Fruit fly (Drosophila melanogaster) whole organism, embryonic: ENCODE measurements around the gene CG44005.

ENCODE experiments used
- CG11456 ChIP-seq: fragments of 200-800 bp; sonication (Bioruptor generic); IDR thresholded peaks from 3 replicates; pipeline ENCODE4 v1.3.6; 2022; ENCODE audit warnings: missing biosample characterization, missing genetic modification characterization
- CG11504 ChIP-seq: fragments of 200-800 bp; sonication (Bioruptor generic); optimal IDR thresholded peaks from 3 replicates; lab custom pipeline; 2019; ENCODE audit warnings: missing biosample characterization, mild to moderate bottlenecking, missing genetic modification characterization, moderate library complexity
- CG13775 ChIP-seq: fragments of 200-800 bp; sonication (Bioruptor generic); optimal IDR thresholded peaks from 3 replicates; lab custom pipeline; 2017; ENCODE audit warnings: missing biosample characterization, mild to moderate bottlenecking, missing genetic modification characterization
- CG14860 ChIP-seq: fragments of 200-800 bp; sonication (Bioruptor generic); IDR thresholded peaks from 3 replicates; pipeline ENCODE4 v1.3.6; 2022; ENCODE audit warnings: missing biosample characterization, missing genetic modification characterization; ENCODE audit not compliant: partially characterized antibody
- CG14965 ChIP-seq: fragments of 200-800 bp; sonication (Bioruptor generic); optimal IDR thresholded peaks from 2 replicates; lab custom pipeline; 2016; ENCODE audit warnings: missing biosample characterization, missing genetic modification characterization, borderline replicate concordance
- CG15514 ChIP-seq: fragments of 200-800 bp; sonication (Bioruptor generic); optimal IDR thresholded peaks from 3 replicates; lab custom pipeline; 2017; ENCODE audit warnings: missing biosample characterization, missing genetic modification characterization, mild to moderate bottlenecking, moderate library complexity, missing genetic modification reagents
- CG17829 ChIP-seq: fragments of 200-800 bp; optimal IDR thresholded peaks from 2 replicates; lab custom pipeline; 2019; ENCODE audit warnings: missing biosample characterization, mild to moderate bottlenecking, missing genetic modification characterization, moderate library complexity
- CG18476 ChIP-seq: fragments of 200-800 bp; sonication (Bioruptor generic); optimal IDR thresholded peaks from 2 replicates; lab custom pipeline; 2016; ENCODE audit warnings: missing biosample characterization, mild to moderate bottlenecking, missing genetic modification characterization
- CG2120 ChIP-seq: fragments of 200-800 bp; sonication (Bioruptor generic); optimal IDR thresholded peaks from 3 replicates; lab custom pipeline; 2016; ENCODE audit warnings: missing biosample characterization, missing genetic modification characterization
- CG2129 ChIP-seq: fragments of 200-800 bp; sonication (Bioruptor generic); IDR thresholded peaks from 2 replicates; pipeline ENCODE4 v1.3.6; 2022; ENCODE audit warnings: missing biosample characterization, missing genetic modification characterization; ENCODE audit not compliant: partially characterized antibody
- CG2875 ChIP-seq: fragments of 200-800 bp; sonication (Bioruptor generic); optimal IDR thresholded peaks from 2 replicates; lab custom pipeline; 2017; ENCODE audit warnings: missing biosample characterization, mild to moderate bottlenecking, missing genetic modification characterization, missing genetic modification reagents
- CG30403 ChIP-seq: fragments of 200-800 bp; sonication (Bioruptor generic); optimal IDR thresholded peaks from 3 replicates; lab custom pipeline; 2016; ENCODE audit warnings: missing biosample characterization, missing genetic modification characterization
- CG31224 ChIP-seq: fragments of 200-800 bp; sonication (Bioruptor generic); IDR thresholded peaks from 2 replicates; pipeline ENCODE4 v1.3.6; 2022; ENCODE audit warnings: missing biosample characterization, missing genetic modification characterization
- CG5180 ChIP-seq: fragments of 200-800 bp; sonication (Bioruptor generic); optimal IDR thresholded peaks from 3 replicates; lab custom pipeline; 2017; ENCODE audit warnings: missing biosample characterization, missing genetic modification characterization, mild to moderate bottlenecking, moderate library complexity, missing genetic modification reagents
- CG6683 ChIP-seq: fragments of 200-800 bp; sonication (Bioruptor generic); optimal IDR thresholded peaks from 2 replicates; lab custom pipeline; 2017; ENCODE audit warnings: missing biosample characterization, mild to moderate bottlenecking, missing genetic modification characterization, missing genetic modification reagents
- CG8281 ChIP-seq: fragments of 200-800 bp; sonication (Bioruptor generic); optimal IDR thresholded peaks from 2 replicates; lab custom pipeline; 2018; ENCODE audit warnings: missing biosample characterization, mild to moderate bottlenecking, missing genetic modification characterization, moderate library complexity
- CG9817 ChIP-seq: fragments of 200-800 bp; sonication (Bioruptor generic); optimal IDR thresholded peaks from 2 replicates; lab custom pipeline; 2018; ENCODE audit warnings: missing biosample characterization, mild to moderate bottlenecking, missing genetic modification characterization, moderate library complexity
- CTCF ChIP-seq: fragments of 200-800 bp; sonication (Bioruptor generic); optimal IDR thresholded peaks from 2 replicates; lab custom pipeline; 2017; ENCODE audit warnings: missing biosample characterization, mild to moderate bottlenecking, missing genetic modification characterization, moderate library complexity
- D19A ChIP-seq: fragments of 200-800 bp; optimal IDR thresholded peaks from 3 replicates; lab custom pipeline; 2019; ENCODE audit warnings: missing biosample characterization, mild to moderate bottlenecking, missing genetic modification characterization, moderate library complexity
- Dad ChIP-seq: fragments of 200-800 bp; sonication (Bioruptor generic); optimal IDR thresholded peaks from 3 replicates; lab custom pipeline; 2016; ENCODE audit warnings: missing biosample characterization, missing genetic modification characterization
- Dip3 ChIP-seq: fragments of 200-800 bp; sonication (Bioruptor generic); optimal IDR thresholded peaks from 3 replicates; lab custom pipeline; 2016; ENCODE audit warnings: missing biosample characterization, missing genetic modification characterization
- Dp ChIP-seq: fragments of 200-800 bp; sonication (Bioruptor generic); optimal IDR thresholded peaks from 2 replicates; lab custom pipeline; 2018; ENCODE audit warnings: missing biosample characterization, mild to moderate bottlenecking, missing genetic modification characterization, moderate library complexity
- Fer1 ChIP-seq: fragments of 200-800 bp; sonication (Bioruptor generic); optimal IDR thresholded peaks from 2 replicates; lab custom pipeline; 2017; ENCODE audit warnings: missing biosample characterization, mild to moderate bottlenecking, missing genetic modification characterization
- Gsc ChIP-seq: fragments of 200-800 bp; sonication (Bioruptor generic); IDR thresholded peaks from 2 replicates; pipeline ENCODE4 v1.3.6; 2022; ENCODE audit warnings: missing biosample characterization, missing genetic modification characterization
- Jarid2 ChIP-seq: fragments of 200-800 bp; sonication (Bioruptor generic); optimal IDR thresholded peaks from 3 replicates; lab custom pipeline; 2017; ENCODE audit warnings: mild to moderate bottlenecking, missing biosample characterization, missing genetic modification reagents, missing genetic modification characterization
- Mes4 ChIP-seq: fragments of 200-800 bp; sonication (Bioruptor generic); optimal IDR thresholded peaks from 2 replicates; lab custom pipeline; 2016; ENCODE audit warnings: missing biosample characterization, missing genetic modification characterization
- Myb ChIP-seq: fragments of 200-800 bp; sonication (Bioruptor generic); optimal IDR thresholded peaks from 2 replicates; lab custom pipeline; 2016; ENCODE audit warnings: missing biosample characterization, missing genetic modification characterization
- Nf-YC ChIP-seq: fragments of 200-800 bp; optimal IDR thresholded peaks from 3 replicates; lab custom pipeline; 2019; ENCODE audit warnings: missing biosample characterization, mild to moderate bottlenecking, missing genetic modification characterization, moderate library complexity
- NfI ChIP-seq: fragments of 200-800 bp; sonication (Bioruptor generic); optimal IDR thresholded peaks from 3 replicates; lab custom pipeline; 2018; ENCODE audit warnings: missing biosample characterization, mild to moderate bottlenecking, missing genetic modification characterization, moderate library complexity
- Oaz ChIP-seq: fragments of 200-800 bp; sonication (Bioruptor generic); IDR thresholded peaks from 2 replicates; pipeline ENCODE4 v1.3.6; 2022; ENCODE audit warnings: missing biosample characterization, missing genetic modification characterization
- Sox100B ChIP-seq: fragments of 200-800 bp; sonication (Bioruptor generic); optimal IDR thresholded peaks from 3 replicates; lab custom pipeline; 2018; ENCODE audit warnings: missing biosample characterization, mild to moderate bottlenecking, missing genetic modification characterization
- Sry-δ ChIP-seq: fragments of 200-800 bp; sonication (Bioruptor generic); optimal IDR thresholded peaks from 2 replicates; lab custom pipeline; 2016; ENCODE audit warnings: missing biosample characterization, missing genetic modification characterization
- Taf1 ChIP-seq: fragments of 200-800 bp; sonication (Bioruptor generic); IDR thresholded peaks from 2 replicates; pipeline ENCODE4 v1.3.6; 2022; ENCODE audit warnings: missing biosample characterization, missing genetic modification characterization
- Usf ChIP-seq: fragments of 200-800 bp; sonication (Bioruptor generic); optimal IDR thresholded peaks from 2 replicates; lab custom pipeline; 2017; ENCODE audit warnings: missing genotype, missing biosample characterization, missing genetic modification characterization
- Xbp1 ChIP-seq: fragments of 200-800 bp; sonication (Bioruptor generic); optimal IDR thresholded peaks from 3 replicates; lab custom pipeline; 2016; ENCODE audit warnings: missing biosample characterization, mild to moderate bottlenecking, missing genetic modification characterization
- bbx ChIP-seq: fragments of 200-800 bp; sonication (Bioruptor generic); IDR thresholded peaks from 2 replicates; pipeline ENCODE4 v1.3.6; 2022; ENCODE audit warnings: missing biosample characterization, missing genetic modification characterization; ENCODE audit not compliant: partially characterized antibody
- eyg ChIP-seq: fragments of 200-800 bp; sonication (Bioruptor generic); optimal IDR thresholded peaks from 3 replicates; lab custom pipeline; 2016; ENCODE audit warnings: missing biosample characterization, missing genetic modification characterization
- gcm2 ChIP-seq: fragments of 200-800 bp; sonication (Bioruptor generic); optimal IDR thresholded peaks from 2 replicates; lab custom pipeline; 2016; ENCODE audit warnings: missing biosample characterization, missing genetic modification characterization
- gt ChIP-seq: fragments of 200-800 bp; sonication (Bioruptor generic); IDR thresholded peaks from 2 replicates; pipeline ENCODE4 v1.3.6; 2022; ENCODE audit warnings: missing biosample characterization, missing genetic modification characterization
- hkb ChIP-seq, 2 experiments: fragments of 200-800 bp in 1 of 2; fragments of >200 bp in 1 of 2; sonication (Bioruptor generic) in 1 of 2; IDR thresholded peaks in 1 of 2; optimal IDR thresholded peaks in 1 of 2; 2 replicates each; pipeline versions ENCODE4 v1.3.6 to Lab custom; 2017 to 2022; ENCODE audit warnings: missing biosample characterization in 1 of 2, missing genetic modification characterization in 1 of 2
- kah ChIP-seq: fragments of 200-800 bp; sonication (Bioruptor generic); optimal IDR thresholded peaks from 2 replicates; lab custom pipeline; 2018; ENCODE audit warnings: missing biosample characterization, mild to moderate bottlenecking, missing genetic modification characterization
- nmo ChIP-seq: fragments of 200-800 bp; sonication (Bioruptor generic); optimal IDR thresholded peaks from 2 replicates; lab custom pipeline; 2018; ENCODE audit warnings: missing biosample characterization, mild to moderate bottlenecking, missing genetic modification characterization, moderate library complexity
- p53 ChIP-seq: fragments of 200-800 bp; sonication (Bioruptor generic); optimal IDR thresholded peaks from 2 replicates; lab custom pipeline; 2016; ENCODE audit warnings: missing biosample characterization, missing genetic modification characterization
- pho ChIP-seq: fragments of 200-800 bp; sonication (Bioruptor generic); optimal IDR thresholded peaks from 2 replicates; lab custom pipeline; 2016; ENCODE audit warnings: missing biosample characterization, missing genetic modification characterization
- pzg ChIP-seq: fragments of 200-800 bp; sonication (Bioruptor generic); optimal IDR thresholded peaks from 3 replicates; lab custom pipeline; 2018; ENCODE audit warnings: missing biosample characterization, mild to moderate bottlenecking, missing genetic modification characterization, moderate library complexity
- rib ChIP-seq: fragments of 200-800 bp; sonication (Bioruptor generic); IDR thresholded peaks from 2 replicates; pipeline ENCODE4 v1.3.6; 2022; ENCODE audit warnings: missing biosample characterization, missing genetic modification characterization
- salm ChIP-seq: fragments of 200-800 bp; sonication (Bioruptor generic); optimal IDR thresholded peaks from 2 replicates; lab custom pipeline; 2018; ENCODE audit warnings: missing biosample characterization, mild to moderate bottlenecking, missing genetic modification characterization
- sima ChIP-seq: fragments of 200-800 bp; sonication (Bioruptor generic); optimal IDR thresholded peaks from 2 replicates; lab custom pipeline; 2016; ENCODE audit warnings: missing biosample characterization, missing genetic modification characterization
- ttk ChIP-seq: fragments of 200-800 bp; sonication (Bioruptor generic); IDR thresholded peaks from 2 replicates; pipeline ENCODE4 v2.1.2; 2022; ENCODE audit warnings: missing biosample characterization, missing genetic modification characterization
- wdn ChIP-seq: fragments of 200-800 bp; sonication (Bioruptor generic); IDR thresholded peaks from 2 replicates; pipeline ENCODE4 v1.3.6; 2022; ENCODE audit warnings: missing biosample characterization, missing genetic modification characterization
- wor ChIP-seq: fragments of 200-800 bp; sonication (Bioruptor generic); IDR thresholded peaks from 2 replicates; pipeline ENCODE4 v1.3.6; 2022; ENCODE audit warnings: missing biosample characterization, missing genetic modification characterization
- zfh1 ChIP-seq: fragments of 200-800 bp; sonication (Bioruptor generic); IDR thresholded peaks from 3 replicates; pipeline ENCODE4 v1.3.6; 2022; ENCODE audit warnings: missing biosample characterization, missing genetic modification characterization

Gene CG44005

DNA sequence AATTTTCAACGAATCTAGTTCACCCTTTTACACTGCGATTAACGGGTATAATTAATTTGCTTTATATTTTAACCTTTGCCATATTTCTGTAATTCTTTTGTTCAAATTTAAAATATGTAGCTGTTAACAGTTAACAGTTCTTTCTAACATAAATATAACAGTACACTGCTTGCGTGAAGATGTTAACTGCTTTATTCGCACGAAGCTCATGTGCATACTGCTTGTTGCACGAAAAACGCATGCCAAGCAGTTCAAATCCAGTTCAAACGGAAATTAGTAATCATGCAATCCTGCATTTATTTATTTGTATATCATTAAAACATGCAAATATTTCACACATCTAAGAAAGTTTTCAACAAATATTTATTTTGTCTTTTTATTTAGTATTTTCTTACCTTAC is 16.1 kb upstream of the CG44005 start (continued):
- no peak for TF ChIP-seq Xbp1 (GFP tag; lab: Kevin White, UChicago)
- no peak for TF ChIP-seq ttk
- TF ChIP-seq hkb (optimal IDR thresholded peaks at IDR 0.05; lab: Kevin White, UChicago) = no peak
- no peak for TF ChIP-seq hkb (GFP tag; IDR thresholded peaks at IDR 0.05; lab: Robert Waterston, UW)
- peak; percentile 49 for TF ChIP-seq Dp (GFP tag; lab: Kevin White, UChicago)
- no peak for TF ChIP-seq CG11456 (GFP tag; lab: Robert Waterston, UW)
- TF ChIP-seq wor (GFP tag; lab: Robert Waterston, UW) = no peak
- no peak for TF ChIP-seq sima
- TF ChIP-seq gcm2 (GFP tag; lab: Kevin White, UChicago) = no peak
- no peak for TF ChIP-seq CG14860 (GFP tag; lab: Robert Waterston, UW)
- TF ChIP-seq zfh1 (GFP tag; lab: Robert Waterston, UW) = 0 out of 3 replicates have a peak, but pooled peaks have one; percentile 17
- TF ChIP-seq Nf-YC (tag; lab: Kevin White, UChicago) = no peak
- TF ChIP-seq eyg = no peak
- TF ChIP-seq CG6683 (GFP tag; lab: Kevin White, UChicago) = no peak
- TF ChIP-seq Fer1 = no peak
- no peak for TF ChIP-seq CG30403 (GFP tag; lab: Kevin White, UChicago)
- no peak for TF ChIP-seq CG14965 (GFP tag; lab: Kevin White, UChicago)
- peak; percentile 20 for TF ChIP-seq Jarid2
- TF ChIP-seq wdn (GFP tag; lab: Robert Waterston, UW) = no peak
- no peak for TF ChIP-seq CG9817 (tag; lab: Kevin White, UChicago)
- no peak for TF ChIP-seq CG8281 (tag; lab: Kevin White, UChicago)
- peak; percentile 55 for TF ChIP-seq CG17829 (tag; lab: Kevin White, UChicago)
- TF ChIP-seq CG11504 (tag; lab: Kevin White, UChicago) = peak; percentile 46
- TF ChIP-seq rib (GFP tag; lab: Robert Waterston, UW) = no peak
- TF ChIP-seq CG2120 (GFP tag; lab: Kevin White, UChicago) = no peak
- no peak for TF ChIP-seq CG5180 (GFP tag; lab: Kevin White, UChicago)
- no peak for TF ChIP-seq pho (GFP tag; lab: Kevin White, UChicago)
- TF ChIP-seq Myb (GFP tag; lab: Kevin White, UChicago) = peak; percentile 86
- TF ChIP-seq CG18476 = no peak
- no peak for TF ChIP-seq CG2875 (GFP tag; lab: Kevin White, UChicago)
- TF ChIP-seq Mes4 (GFP tag; lab: Kevin White, UChicago) = no peak
- no peak for TF ChIP-seq salm (tag; lab: Kevin White, UChicago)
- TF ChIP-seq D19A = no peak
- no peak for TF ChIP-seq Sry-δ (GFP tag; lab: Kevin White, UChicago)
- no peak for TF ChIP-seq CG2129 (GFP tag; lab: Robert Waterston, UW)
- TF ChIP-seq CTCF (GFP tag; lab: Kevin White, UChicago) = peak; percentile 68
- no peak for TF ChIP-seq CG13775 (GFP tag; lab: Kevin White, UChicago)
- TF ChIP-seq Sox100B (GFP tag; lab: Kevin White, UChicago) = no peak
- no peak for TF ChIP-seq CG31224 (GFP tag; lab: Robert Waterston, UW)
- TF ChIP-seq NfI = peak; percentile 19
- peak; percentile 71 for TF ChIP-seq bbx
- no peak for TF ChIP-seq p53 (GFP tag; lab: Kevin White, UChicago)
- no peak for TF ChIP-seq kah (GFP tag; lab: Kevin White, UChicago)
- TF ChIP-seq Usf (GFP tag; lab: Kevin White, UChicago) = no peak
- no peak for TF ChIP-seq Oaz (GFP tag; lab: Robert Waterston, UW)
- peak; percentile 55 for TF ChIP-seq nmo (GFP tag; lab: Kevin White, UChicago)
- peak; percentile 2 for TF ChIP-seq CG15514
- TF ChIP-seq Gsc = no peak
- TF ChIP-seq pzg = peak; percentile 3
- TF ChIP-seq Dip3 (GFP tag; lab: Kevin White, UChicago) = no peak
- no peak for TF ChIP-seq gt (GFP tag; lab: Robert Waterston, UW)
- TF ChIP-seq Taf1 = no peak
- TF ChIP-seq Dad = no peak
